Fruit fly (Drosophila melanogaster): ENCODE data around the gene CG17298.

The CG17298 gene

DNA sequence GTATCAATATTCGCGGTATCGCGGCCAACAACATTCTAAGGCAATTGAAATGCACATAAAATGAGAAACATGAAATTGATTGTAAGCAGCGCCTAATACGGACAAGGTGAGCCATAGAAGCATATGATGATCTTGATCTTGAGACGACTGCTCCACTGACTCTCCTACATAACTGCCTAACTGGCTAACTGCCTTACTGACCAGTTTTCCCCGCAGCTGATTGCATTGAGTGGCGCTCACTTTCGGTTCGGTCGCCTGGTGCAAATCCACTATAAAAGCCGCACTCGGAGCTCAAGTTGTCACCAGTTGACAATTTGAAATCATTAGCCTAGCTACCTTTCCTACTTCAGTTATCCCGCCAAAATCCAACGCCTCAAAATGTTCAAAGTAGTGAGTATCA, at the start of gene CG17298:
CG17298 (plus strand) TSS at position 301 of the 400 bp plus-strand sequence.
- TF ChIP-seq dmrt93B (GFP tag; optimal IDR thresholded peaks at IDR 0.05) (no peak), Dif (GFP tag; optimal IDR thresholded peaks at IDR 0.05; ENCODE audit: partially characterized antibody) (no peak), Sp1 (GFP tag; optimal IDR thresholded peaks at IDR 0.05) (no peak), dl (GFP tag; optimal IDR thresholded peaks at IDR 0.05; ENCODE audit: insufficient read depth in 1 of 2, partially characterized antibody in 2 of 2) (no peak), Abd-B (GFP tag; optimal IDR thresholded peaks at IDR 0.05) (no peak), tai (GFP tag; optimal IDR thresholded peaks at IDR 0.05) (no peak), HLH106 (tag; optimal IDR thresholded peaks at IDR 0.05) (no peak), Hnf4 (GFP tag; optimal IDR thresholded peaks at IDR 0.05) (no peak)

dm6 chr3R:21237099-21237498, 45.9 kb upstream of the CG17298 start, which contains the start of gene e:
e (minus strand) TSS chr3R:21237177.
- TF ChIP-seq Hnf4 (GFP tag; optimal IDR thresholded peaks at IDR 0.05) (no peak), usp (GFP tag; optimal IDR thresholded peaks at IDR 0.05) (no peak), psq (GFP tag; optimal IDR thresholded peaks at IDR 0.05) (no peak), CG32264 (GFP tag; optimal IDR thresholded peaks at IDR 0.05) (no peak), rgr (GFP tag; optimal IDR thresholded peaks at IDR 0.05) (no peak), tai (GFP tag; optimal IDR thresholded peaks at IDR 0.05) (no peak), sage (GFP tag; optimal IDR thresholded peaks at IDR 0.05) (no peak), Myc (optimal IDR thresholded peaks at IDR 0.05) (no peak), OdsH (GFP tag; optimal IDR thresholded peaks at IDR 0.05) (no peak)

- TF ChIP-seq h (GFP tag; optimal IDR thresholded peaks at IDR 0.05) (no peak), N (GFP tag; optimal IDR thresholded peaks at IDR 0.05) (no peak), CrebA (GFP tag; optimal IDR thresholded peaks at IDR 0.05; ENCODE audit: borderline replicate concordance) (no peak)
These were observed 41.7 kb upstream of the CG17298 start for dm6 chr3R:21241332-21241731.

dm6 chr3R:21242318-21242717, 40.7 kb upstream of the CG17298 start, which contains the start of gene CG5892:
CG5892 (plus strand) TSS chr3R:21242618.
- TF ChIP-seq fru (GFP tag; optimal IDR thresholded peaks at IDR 0.05), result no peak
- TF ChIP-seq N (GFP tag; optimal IDR thresholded peaks at IDR 0.05), result no peak
- TF ChIP-seq brk (GFP tag; optimal IDR thresholded peaks at IDR 0.05), result no peak
- no peak for TF ChIP-seq woc (GFP tag; optimal IDR thresholded peaks at IDR 0.05)
- TF ChIP-seq OdsH (GFP tag; optimal IDR thresholded peaks at IDR 0.05), result no peak
- TF ChIP-seq Mio (GFP tag; optimal IDR thresholded peaks at IDR 0.05), result no peak
- TF ChIP-seq sv (GFP tag; optimal IDR thresholded peaks at IDR 0.05), result no peak
- TF ChIP-seq pan (optimal IDR thresholded peaks at IDR 0.05), result no peak
- TF ChIP-seq h (GFP tag; optimal IDR thresholded peaks at IDR 0.05), result no peak
- no peak for TF ChIP-seq usp (GFP tag; optimal IDR thresholded peaks at IDR 0.05)
- TF ChIP-seq lola (GFP tag; optimal IDR thresholded peaks at IDR 0.05), result no peak

DNA sequence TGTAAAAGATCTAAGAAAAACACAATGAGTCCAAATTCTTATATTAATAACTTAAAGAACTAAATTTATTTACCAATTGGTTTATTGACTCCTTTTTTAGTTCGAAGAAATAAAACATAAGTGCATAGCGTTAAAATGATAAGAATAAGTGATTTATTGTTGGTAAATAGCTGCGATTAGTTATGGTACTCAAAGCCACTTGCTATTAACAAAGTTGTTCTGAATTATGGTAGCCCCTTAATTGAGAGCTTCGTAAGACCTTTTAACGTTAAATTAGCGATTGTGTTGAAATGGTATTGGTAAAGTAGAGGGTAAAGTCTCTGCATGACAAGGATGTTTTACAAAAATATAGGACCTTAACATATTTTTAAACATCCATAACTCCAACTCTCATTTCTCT, 37.2 kb upstream of the CG17298 start:
- TF ChIP-seq sv (GFP tag; optimal IDR thresholded peaks at IDR 0.05), result no peak
- TF ChIP-seq dsf (GFP tag; optimal IDR thresholded peaks at IDR 0.05; ENCODE audit: borderline replicate concordance), result no peak
- no peak for TF ChIP-seq HLH106 (tag; optimal IDR thresholded peaks at IDR 0.05)
- TF ChIP-seq Rel (GFP tag; optimal IDR thresholded peaks at IDR 0.05), result no peak
- no peak for TF ChIP-seq Rel (tag; optimal IDR thresholded peaks at IDR 0.05)
- TF ChIP-seq GATAd (GFP tag; optimal IDR thresholded peaks at IDR 0.05), result no peak
- TF ChIP-seq sage (GFP tag; optimal IDR thresholded peaks at IDR 0.05), result no peak

DNA sequence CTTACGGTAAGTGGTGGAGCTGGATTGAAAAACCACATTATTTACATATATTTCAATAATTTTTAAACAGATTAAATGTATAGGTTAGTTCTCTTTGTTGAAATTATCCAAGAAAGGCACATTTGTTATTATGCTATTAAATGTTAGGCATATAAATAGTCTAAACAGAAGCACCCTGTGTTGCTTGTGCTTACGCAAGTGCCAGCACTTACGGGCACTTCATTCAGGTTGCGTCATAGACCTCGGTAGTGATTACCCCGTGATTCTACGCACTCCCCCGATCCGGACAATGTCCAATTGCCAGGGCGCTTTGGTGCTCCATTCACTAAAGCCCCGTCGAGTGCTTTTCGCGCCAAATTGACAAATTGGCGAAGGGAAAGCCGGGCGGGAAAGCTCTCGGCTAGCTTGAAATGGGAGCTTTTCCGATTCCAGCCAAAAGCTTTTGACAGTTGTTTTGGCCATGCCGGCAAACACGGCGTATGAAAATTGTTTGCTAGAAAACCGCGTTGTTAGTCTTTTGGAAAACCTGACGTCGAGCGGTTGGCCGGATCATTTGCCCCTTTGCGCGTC, 36.4 kb upstream of the CG17298 start, which contains the start of gene ETHR:
ETHR (plus strand) TSS at position 520 of the 570 bp plus-strand sequence.
- TF ChIP-seq br (GFP tag; optimal IDR thresholded peaks at IDR 0.05) (no peak), Hnf4 (GFP tag; optimal IDR thresholded peaks at IDR 0.05) (no peak), foxo (GFP tag; optimal IDR thresholded peaks at IDR 0.05) (no peak), sv (GFP tag; optimal IDR thresholded peaks at IDR 0.05) (peak; percentile 4)

All from whole organism, wandering third instar larva.